Fruit fly (Drosophila melanogaster) whole organism, embryonic: Measurements from ENCODE around the gene CG17169.

Experiments
- Adf1 ChIP-seq: fragments of 200-800 bp; sonication (Bioruptor generic); IDR thresholded peaks from 2 replicates; pipeline ENCODE4 v1.3.6; 2022; ENCODE audit warnings: missing biosample characterization, missing genetic modification characterization
- C15 ChIP-seq: fragments of 200-800 bp; sonication (Bioruptor generic); IDR thresholded peaks from 3 replicates; pipeline ENCODE4 v1.3.6; 2022; ENCODE audit warnings: missing biosample characterization, missing genetic modification characterization
- CG10267 ChIP-seq: fragments of 200-800 bp; sonication (Bioruptor generic); optimal IDR thresholded peaks from 2 replicates; lab custom pipeline; 2018; ENCODE audit warnings: missing biosample characterization, mild to moderate bottlenecking, missing genetic modification characterization, moderate library complexity
- CG10321 ChIP-seq: fragments of 200-800 bp; sonication (Bioruptor generic); IDR thresholded peaks from 2 replicates; pipeline ENCODE4 v1.3.6; 2022; ENCODE audit warnings: missing biosample characterization, missing genetic modification characterization
- CG10959 ChIP-seq: fragments of 200-800 bp; sonication (Bioruptor generic); IDR thresholded peaks from 2 replicates; pipeline ENCODE4 v1.3.6; 2022; ENCODE audit warnings: missing biosample characterization, missing genetic modification characterization
- CG12942 ChIP-seq: fragments of 200-800 bp; sonication (Bioruptor generic); optimal IDR thresholded peaks from 3 replicates; lab custom pipeline; 2016; ENCODE audit warnings: missing biosample characterization, missing genetic modification characterization
- CG13775 ChIP-seq: fragments of 200-800 bp; sonication (Bioruptor generic); optimal IDR thresholded peaks from 3 replicates; lab custom pipeline; 2017; ENCODE audit warnings: missing biosample characterization, mild to moderate bottlenecking, missing genetic modification characterization
- CG14667 ChIP-seq: fragments of 200-800 bp; sonication (Bioruptor generic); IDR thresholded peaks from 2 replicates; pipeline ENCODE4 v1.3.6; 2022; ENCODE audit warnings: missing biosample characterization, missing genetic modification characterization
- CG15479 ChIP-seq: fragments of 200-800 bp; sonication (Bioruptor generic); optimal IDR thresholded peaks from 3 replicates; lab custom pipeline; 2019; ENCODE audit warnings: missing biosample characterization, mild to moderate bottlenecking, missing genetic modification characterization, moderate library complexity
- CG15696 ChIP-seq: fragments of 200-800 bp; sonication (Bioruptor generic); optimal IDR thresholded peaks from 2 replicates; lab custom pipeline; 2019; ENCODE audit warnings: missing biosample characterization, mild to moderate bottlenecking, missing genetic modification characterization, moderate library complexity
- CG17568 ChIP-seq: fragments of 200-800 bp; sonication (Bioruptor generic); optimal IDR thresholded peaks from 2 replicates; lab custom pipeline; 2018; ENCODE audit warnings: missing biosample characterization, mild to moderate bottlenecking, missing genetic modification characterization, moderate library complexity
- CG17612 ChIP-seq: fragments of 200-800 bp; sonication (Bioruptor generic); IDR thresholded peaks from 2 replicates; pipeline ENCODE4 v1.3.6; 2022; ENCODE audit warnings: missing biosample characterization, missing genetic modification characterization
- CG2120 ChIP-seq: fragments of 200-800 bp; sonication (Bioruptor generic); optimal IDR thresholded peaks from 3 replicates; lab custom pipeline; 2016; ENCODE audit warnings: missing biosample characterization, missing genetic modification characterization
- CG3065 ChIP-seq: fragments of 200-800 bp; sonication (Bioruptor generic); optimal IDR thresholded peaks from 2 replicates; lab custom pipeline; 2016; ENCODE audit warnings: missing biosample characterization, missing genetic modification characterization
- CG31388 ChIP-seq: fragments of 200-800 bp; sonication (Bioruptor generic); optimal IDR thresholded peaks from 2 replicates; lab custom pipeline; 2016; ENCODE audit warnings: missing biosample characterization, missing genetic modification characterization
- CG31441 ChIP-seq: fragments of 200-800 bp; sonication (Bioruptor generic); IDR thresholded peaks from 2 replicates; pipeline ENCODE4 v1.3.6; 2022; ENCODE audit warnings: missing biosample characterization, missing genetic modification characterization
- CG32767 ChIP-seq: fragments of 200-800 bp; sonication (Bioruptor generic); IDR thresholded peaks from 2 replicates; pipeline ENCODE4 v1.3.6; 2022; ENCODE audit warnings: missing biosample characterization, missing genetic modification characterization
- CG4328 ChIP-seq: fragments of 200-800 bp; sonication (Bioruptor generic); optimal IDR thresholded peaks from 3 replicates; lab custom pipeline; 2017; ENCODE audit warnings: missing biosample characterization, missing genetic modification reagents, missing genetic modification characterization
- CG4424 ChIP-seq: fragments of 200-800 bp; sonication (Bioruptor generic); optimal IDR thresholded peaks from 3 replicates; lab custom pipeline; 2016; ENCODE audit warnings: missing biosample characterization, missing genetic modification characterization
- CG6254 ChIP-seq: fragments of 200-800 bp; sonication (Bioruptor generic); optimal IDR thresholded peaks from 3 replicates; lab custom pipeline; 2017; ENCODE audit warnings: mild to moderate bottlenecking, missing biosample characterization, missing genetic modification reagents, missing genetic modification characterization
- CG6654 ChIP-seq: fragments of 200-800 bp; sonication (Bioruptor generic); optimal IDR thresholded peaks from 2 replicates; lab custom pipeline; 2017; ENCODE audit warnings: missing biosample characterization, mild to moderate bottlenecking, missing genetic modification characterization
- CG6683 ChIP-seq: fragments of 200-800 bp; sonication (Bioruptor generic); optimal IDR thresholded peaks from 2 replicates; lab custom pipeline; 2017; ENCODE audit warnings: missing biosample characterization, mild to moderate bottlenecking, missing genetic modification characterization, missing genetic modification reagents
- CG8281 ChIP-seq: fragments of 200-800 bp; sonication (Bioruptor generic); optimal IDR thresholded peaks from 2 replicates; lab custom pipeline; 2018; ENCODE audit warnings: missing biosample characterization, mild to moderate bottlenecking, missing genetic modification characterization, moderate library complexity
- CG9727 ChIP-seq: fragments of 200-800 bp; sonication (Bioruptor generic); optimal IDR thresholded peaks from 3 replicates; lab custom pipeline; 2017; ENCODE audit warnings: missing biosample characterization, mild to moderate bottlenecking, missing genetic modification characterization
- Dbx ChIP-seq: fragments of 200-800 bp; sonication (Bioruptor generic); IDR thresholded peaks from 3 replicates; pipeline ENCODE4 v1.3.6; 2022; ENCODE audit warnings: missing biosample characterization, missing genetic modification characterization
- Dip2 ChIP-seq: fragments of 200-800 bp; sonication (Bioruptor generic); IDR thresholded peaks from 2 replicates; pipeline ENCODE4 v1.3.6; 2022; ENCODE audit warnings: missing biosample characterization, missing genetic modification characterization
- Drgx ChIP-seq: fragments of 200-800 bp; sonication (Bioruptor generic); IDR thresholded peaks from 2 replicates; pipeline ENCODE4 v1.3.6; 2022; ENCODE audit warnings: missing biosample characterization, missing genetic modification characterization
- GATAe ChIP-seq: fragments of 200-800 bp; sonication (Bioruptor generic); conservative IDR thresholded peaks from 2 replicates; pipeline ENCODE4 v1.3.6; 2022; ENCODE audit warnings: missing biosample characterization, missing genetic modification characterization
- Hr3 ChIP-seq: fragments of 200-800 bp; sonication (Bioruptor generic); optimal IDR thresholded peaks from 3 replicates; lab custom pipeline; 2016; ENCODE audit warnings: missing biosample characterization, missing genetic modification characterization
- Hr51 ChIP-seq, 2 experiments: fragments of 200-800 bp; sonication (Bioruptor generic); optimal IDR thresholded peaks; 2 replicates in 1 of 2; 3 replicates in 1 of 2; lab custom pipeline; 2016 to 2018; ENCODE audit warnings: missing biosample characterization in 2 of 2, missing genetic modification characterization in 2 of 2, mild to moderate bottlenecking in 1 of 2, moderate library complexity in 1 of 2
- Lpt ChIP-seq: fragments of >200 bp; optimal IDR thresholded peaks from 2 replicates; lab custom pipeline; 2018; ENCODE audit warnings: missing biosample characterization, missing genetic modification characterization
- NC2α ChIP-seq: fragments of 200-800 bp; sonication (Bioruptor generic); optimal IDR thresholded peaks from 2 replicates; lab custom pipeline; 2016; ENCODE audit warnings: missing biosample characterization, missing genetic modification characterization
- Rfx ChIP-seq: fragments of 200-800 bp; sonication (Bioruptor generic); IDR thresholded peaks from 2 replicates; pipeline ENCODE4 v1.3.6; 2022; ENCODE audit warnings: missing biosample characterization, missing genetic modification characterization
- ara ChIP-seq: fragments of 200-800 bp; sonication (Bioruptor generic); IDR thresholded peaks from 2 replicates; pipeline ENCODE4 v1.3.6; 2022; ENCODE audit warnings: missing biosample characterization, missing genetic modification characterization
- az2 ChIP-seq: fragments of 200-800 bp; sonication (Bioruptor generic); optimal IDR thresholded peaks from 3 replicates; lab custom pipeline; 2016; ENCODE audit warnings: missing biosample characterization, missing genetic modification characterization
- bsh ChIP-seq, 2 experiments: fragments of 200-800 bp; sonication (Bioruptor generic); optimal IDR thresholded peaks; 2 replicates each; lab custom pipeline; 2017 to 2018; ENCODE audit warnings: mild to moderate bottlenecking in 2 of 2, missing biosample characterization in 2 of 2, missing genetic modification characterization in 2 of 2, moderate library complexity in 1 of 2
- kah ChIP-seq: fragments of 200-800 bp; sonication (Bioruptor generic); optimal IDR thresholded peaks from 2 replicates; lab custom pipeline; 2018; ENCODE audit warnings: missing biosample characterization, mild to moderate bottlenecking, missing genetic modification characterization
- knrl ChIP-seq: fragments of 200-800 bp; sonication (Bioruptor generic); IDR thresholded peaks from 3 replicates; pipeline ENCODE4 v1.3.6; 2022; ENCODE audit warnings: missing biosample characterization, missing genetic modification characterization; ENCODE audit not compliant: partially characterized antibody
- lab ChIP-seq: fragments of 200-800 bp; sonication (Bioruptor generic); optimal IDR thresholded peaks from 3 replicates; lab custom pipeline; 2017; ENCODE audit warnings: missing biosample characterization, missing genetic modification characterization, mild to moderate bottlenecking, moderate library complexity, missing genetic modification reagents
- nmo ChIP-seq: fragments of 200-800 bp; sonication (Bioruptor generic); optimal IDR thresholded peaks from 2 replicates; lab custom pipeline; 2018; ENCODE audit warnings: missing biosample characterization, mild to moderate bottlenecking, missing genetic modification characterization, moderate library complexity
- nom ChIP-seq: fragments of 200-800 bp; sonication (Bioruptor generic); optimal IDR thresholded peaks from 2 replicates; lab custom pipeline; 2017; ENCODE audit warnings: missing biosample characterization, missing genetic modification characterization, mild to moderate bottlenecking, moderate library complexity, missing genetic modification reagents
- phol ChIP-seq: fragments of 200-800 bp; sonication (Bioruptor generic); optimal IDR thresholded peaks from 3 replicates; lab custom pipeline; 2018; ENCODE audit warnings: missing biosample characterization, mild to moderate bottlenecking, missing genetic modification characterization, moderate library complexity
- pnt ChIP-seq: fragments of 200-800 bp; sonication (Bioruptor generic); optimal IDR thresholded peaks from 3 replicates; lab custom pipeline; 2016; ENCODE audit warnings: missing biosample characterization, missing genetic modification characterization
- ro ChIP-seq: fragments of 200-800 bp; sonication (Bioruptor generic); IDR thresholded peaks from 2 replicates; pipeline ENCODE4 v1.3.6; 2022; ENCODE audit warnings: missing biosample characterization, missing genetic modification characterization
- sim ChIP-seq: fragments of 200-800 bp; sonication (Bioruptor generic); IDR thresholded peaks from 2 replicates; pipeline ENCODE4 v1.3.6; 2022; ENCODE audit warnings: missing biosample characterization, missing genetic modification characterization
- slp2 ChIP-seq: fragments of 200-800 bp; sonication (Bioruptor generic); optimal IDR thresholded peaks from 2 replicates; lab custom pipeline; 2016; ENCODE audit warnings: missing biosample characterization, missing genetic modification characterization
- ssp ChIP-seq: fragments of 200-800 bp; sonication (Bioruptor generic); IDR thresholded peaks from 2 replicates; pipeline ENCODE4 v1.3.6; 2022; ENCODE audit warnings: missing biosample characterization, missing genetic modification characterization
- sug ChIP-seq: fragments of 200-800 bp; optimal IDR thresholded peaks from 2 replicates; lab custom pipeline; 2019; ENCODE audit warnings: missing biosample characterization, mild to moderate bottlenecking, missing genetic modification characterization, moderate library complexity
- tll ChIP-seq, 2 experiments: fragments of 200-800 bp in 1 of 2; fragments of >200 bp in 1 of 2; sonication (Bioruptor generic) in 1 of 2; optimal IDR thresholded peaks; 2 replicates each; lab custom pipeline; 2017 to 2019; ENCODE audit warnings: missing biosample characterization in 2 of 2, missing genetic modification characterization in 2 of 2, mild to moderate bottlenecking in 1 of 2, moderate library complexity in 1 of 2
- twi ChIP-seq: fragments of 200-800 bp; optimal IDR thresholded peaks from 2 replicates; lab custom pipeline; 2019; ENCODE audit warnings: missing biosample characterization, mild to moderate bottlenecking, missing genetic modification characterization, moderate library complexity
- unpg ChIP-seq: fragments of 200-800 bp; sonication (Bioruptor generic); optimal IDR thresholded peaks from 3 replicates; lab custom pipeline; 2018; ENCODE audit warnings: missing biosample characterization, mild to moderate bottlenecking, missing genetic modification characterization, moderate library complexity
- z ChIP-seq: fragments of 200-800 bp; sonication (Bioruptor generic); IDR thresholded peaks from 3 replicates; pipeline ENCODE4 v1.3.6; 2022; ENCODE audit warnings: missing biosample characterization, missing genetic modification characterization

Gene CG17169

dm6 chrX:23097250-23097649 lies 12.8 kb downstream of the CG17169 start (continued):
- no peak for TF ChIP-seq GATAe (GFP tag; lab: Robert Waterston, UW)
- no peak for TF ChIP-seq lab (GFP tag; lab: Kevin White, UChicago)
- TF ChIP-seq twi (tag; lab: Kevin White, UChicago): no peak
- TF ChIP-seq CG13775 (GFP tag; lab: Kevin White, UChicago): no peak
- TF ChIP-seq CG17612 (GFP tag; lab: Robert Waterston, UW): no peak
- no peak for TF ChIP-seq CG15479 (GFP tag; lab: Kevin White, UChicago)
- no peak for TF ChIP-seq CG12942 (GFP tag; lab: Kevin White, UChicago)
- no peak for TF ChIP-seq z (GFP tag; lab: Robert Waterston, UW)
- no peak for TF ChIP-seq nmo (GFP tag; lab: Kevin White, UChicago)
- TF ChIP-seq sim (GFP tag; lab: Robert Waterston, UW): no peak
- TF ChIP-seq Hr3 (GFP tag; lab: Kevin White, UChicago): no peak
- no peak for TF ChIP-seq CG4424
- TF ChIP-seq CG6683 (GFP tag; lab: Kevin White, UChicago): no peak
- TF ChIP-seq Lpt (GFP tag; lab: Kevin White, UChicago): no peak
- peak; percentile 48; the same call in 1 of the 2 replicates for TF ChIP-seq Rfx (GFP tag; lab: Robert Waterston, UW)
- TF ChIP-seq CG6654 (GFP tag; lab: Kevin White, UChicago): no peak
- no peak for TF ChIP-seq ro (GFP tag; lab: Robert Waterston, UW)
- TF ChIP-seq ssp (GFP tag; lab: Robert Waterston, UW): peak; percentile 85
- no peak for TF ChIP-seq Dip2
- no peak for TF ChIP-seq bsh (GFP tag; optimal IDR thresholded peaks at IDR 0.05; lab: Kevin White, UChicago)
- no peak for TF ChIP-seq CG10321 (GFP tag; lab: Robert Waterston, UW)
- TF ChIP-seq phol (tag; lab: Kevin White, UChicago): no peak
- TF ChIP-seq sug: no peak
- TF ChIP-seq CG2120 (GFP tag; lab: Kevin White, UChicago): peak; percentile 4
- TF ChIP-seq Dbx (GFP tag; lab: Robert Waterston, UW): no peak
- TF ChIP-seq CG4328 (GFP tag; lab: Kevin White, UChicago): no peak
- no peak for TF ChIP-seq Drgx (GFP tag; lab: Robert Waterston, UW)
- no peak for TF ChIP-seq az2 (GFP tag; lab: Kevin White, UChicago)
- no peak for TF ChIP-seq C15 (GFP tag; lab: Robert Waterston, UW)
- TF ChIP-seq unpg (GFP tag; lab: Kevin White, UChicago): no peak
- TF ChIP-seq kah (GFP tag; lab: Kevin White, UChicago): no peak
- no peak for TF ChIP-seq NC2α (GFP tag; lab: Kevin White, UChicago)
- TF ChIP-seq CG17568 (GFP tag; lab: Kevin White, UChicago): no peak
- no peak for TF ChIP-seq CG32767 (GFP tag; lab: Robert Waterston, UW)
- TF ChIP-seq tll (GFP tag; optimal IDR thresholded peaks at IDR 0.05; lab: Kevin White, UChicago): no peak
- no peak for TF ChIP-seq Hr51 (GFP tag; optimal IDR thresholded peaks at IDR 0.05; lab: Kevin White, UChicago)
- no peak for TF ChIP-seq CG31388 (GFP tag; lab: Kevin White, UChicago)
- TF ChIP-seq CG14667 (GFP tag; lab: Robert Waterston, UW): no peak
- peak; percentile 67; the same call in 2 of the 3 replicates for TF ChIP-seq knrl (GFP tag; lab: Robert Waterston, UW)
- no peak for TF ChIP-seq CG6254 (GFP tag; lab: Kevin White, UChicago)
- no peak for TF ChIP-seq CG8281
- no peak for TF ChIP-seq CG31441
- no peak for TF ChIP-seq nom
- TF ChIP-seq slp2: no peak
- TF ChIP-seq Adf1 (GFP tag; lab: Robert Waterston, UW): no peak
- no peak for TF ChIP-seq CG15696
- TF ChIP-seq ara (GFP tag; lab: Robert Waterston, UW): no peak
- TF ChIP-seq pnt (GFP tag; lab: Kevin White, UChicago): no peak
- no peak for TF ChIP-seq CG3065
- TF ChIP-seq CG10959: no peak
- no peak for TF ChIP-seq CG10267 (tag; lab: Kevin White, UChicago)
- TF ChIP-seq CG9727 (GFP tag; lab: Kevin White, UChicago): no peak
